Worm (Caenorhabditis elegans): ENCODE measurements around the gene C52B11.5.

DNA sequence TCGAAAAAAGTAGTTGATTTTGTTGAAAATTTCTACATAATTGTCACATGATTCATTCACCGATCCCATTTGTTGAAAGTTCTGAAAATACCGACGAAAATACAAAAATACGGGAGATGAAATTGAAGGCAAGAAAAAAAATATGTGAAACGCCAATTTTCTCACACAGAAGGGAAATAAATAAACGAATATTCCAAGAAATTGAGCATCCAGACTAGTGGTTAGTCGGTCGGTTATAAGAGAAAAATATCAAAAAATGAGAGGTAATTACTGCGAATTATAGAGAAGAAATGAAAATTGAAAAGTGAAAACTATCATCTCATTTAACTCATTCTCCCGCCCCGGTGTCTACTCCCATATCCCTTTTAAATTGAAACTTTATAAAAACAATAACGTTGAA lies 17.0 kb upstream of the C52B11.5 start, which contains the start of gene npr-11:
- TF ChIP-seq ref-2 (tag; optimal IDR thresholded peaks at IDR 0.05), result no peak
- no peak for TF ChIP-seq fkh-6 (tag; optimal IDR thresholded peaks at IDR 0.05)
- TF ChIP-seq elt-2 (tag; optimal IDR thresholded peaks at IDR 0.05), result no peak
- no peak for TF ChIP-seq rnt-1 (tag; optimal IDR thresholded peaks at IDR 0.05)
- no peak for TF ChIP-seq sox-4 (tag; optimal IDR thresholded peaks at IDR 0.05)
- TF ChIP-seq unc-86 (tag; optimal IDR thresholded peaks at IDR 0.05), result no peak
- no peak for TF ChIP-seq madf-2 (tag; optimal IDR thresholded peaks at IDR 0.05)
- TF ChIP-seq pat-9 (tag; optimal IDR thresholded peaks at IDR 0.05), result no peak
- TF ChIP-seq pqm-1 (tag; optimal IDR thresholded peaks at IDR 0.05), result no peak
- no peak for TF ChIP-seq ztf-16 (tag; optimal IDR thresholded peaks at IDR 0.05)

Data from whole organism, late embryonic.